Fruit fly (Drosophila melanogaster) whole organism, larva: ENCODE results near the gene CG2818.

ENCODE experiments used
- noc ChIP-seq: fragments of 200-800 bp; sonication (Bioruptor generic); optimal IDR thresholded peaks from 3 replicates; lab custom pipeline; 2019; ENCODE audit warnings: missing biosample characterization, mild to moderate bottlenecking, missing genetic modification characterization, moderate library complexity

CG2818 gene

dm6 chr2L:3698992-3699514 lies 14.1 kb upstream of the CG2818 start, which contains the start of the genes CG10031 and CG42464:
CG10031 (minus strand) TSS chr2L:3699092.
CG42464 (plus strand) TSS chr2L:3699464.
- TF ChIP-seq noc (tag; lab: Kevin White, UChicago) = no peak

dm6 chr2L:3699895-3700294 lies 13.3 kb upstream of the CG2818 start, which contains the start of gene CG42465:
CG42465 (plus strand) TSS chr2L:3700195.
- no peak for TF ChIP-seq noc (tag; lab: Kevin White, UChicago)

dm6 chr2L:3700374-3700773 lies 12.8 kb upstream of the CG2818 start, which contains the start of gene Sfp24C1:
Sfp24C1 (plus strand) TSS chr2L:3700674.
- no peak for TF ChIP-seq noc (tag; lab: Kevin White, UChicago)

- TF ChIP-seq noc (tag; lab: Kevin White, UChicago) = no peak
These were observed 12.2 kb upstream of the CG2818 start, which contains the start of gene CG42467 for dm6 chr2L:3700990-3701389. CG42467 (plus strand) TSS chr2L:3701290.

- no peak for TF ChIP-seq noc (tag; lab: Kevin White, UChicago)
These were observed 11.6 kb upstream of the CG2818 start, which contains the start of gene CG43145 for dm6 chr2L:3701526-3701925. CG43145 (plus strand) TSS chr2L:3701826.

dm6 chr2L:3703260-3703659 lies 9.9 kb upstream of the CG2818 start, which contains the start of gene CG2816:
CG2816 (plus strand) TSS chr2L:3703659.
- TF ChIP-seq noc (tag; lab: Kevin White, UChicago) = peak; percentile 94

- TF ChIP-seq noc (tag; lab: Kevin White, UChicago) = peak; percentile 77
These were observed 7.7 kb upstream of the CG2818 start, which contains the start of gene CG31778 for dm6 chr2L:3705438-3705921. CG31778 (minus strand) TSS chr2L:3705488.

dm6 chr2L:3706963-3707362 lies 6.2 kb upstream of the CG2818 start, which contains the start of gene CG31777:
CG31777 (minus strand) TSS chr2L:3707063.
- no peak for TF ChIP-seq noc (tag; lab: Kevin White, UChicago)

- no peak for TF ChIP-seq noc (tag; lab: Kevin White, UChicago)
These were observed 1.5 kb upstream of the CG2818 start, which contains the start of gene cutlet for dm6 chr2L:3711665-3712064. cutlet (minus strand) TSS chr2L:3711748.

dm6 chr2L:3713545-3714156 lies 491 bp downstream of the CG2818 start:
- TF ChIP-seq noc (tag; lab: Kevin White, UChicago) = no peak

- TF ChIP-seq noc (tag; lab: Kevin White, UChicago) = no peak
These were observed 4.6 kb downstream of the CG2818 start, which contains the start of the genes lectin-24A and Shaw for dm6 chr2L:3717673-3718235. lectin-24A (minus strand) TSS chr2L:3717773. Shaw (plus strand) TSS chr2L:3718185.

- no peak for TF ChIP-seq noc (tag; lab: Kevin White, UChicago)
These were observed 6.3 kb downstream of the CG2818 start for dm6 chr2L:3719414-3719959.

- TF ChIP-seq noc (tag; lab: Kevin White, UChicago) = no peak
These were observed 16.5 kb downstream of the CG2818 start for dm6 chr2L:3729635-3730034.

- TF ChIP-seq noc (tag; lab: Kevin White, UChicago) = no peak
These were observed 17.2 kb downstream of the CG2818 start, which contains the start of gene CG10019 for dm6 chr2L:3730182-3730975. CG10019 (plus strand) TSS chr2L:3730466.

dm6 chr2L:3731055-3731454 lies 17.9 kb downstream of the CG2818 start:
- TF ChIP-seq noc (tag; lab: Kevin White, UChicago) = no peak
